Worm (Caenorhabditis elegans) whole organism, L1 larva: ENCODE results near the gene nhr-91.

Experiments used
- C04F5.9 ChIP-seq: sonication (generic microtip); optimal IDR thresholded peaks from 2 replicates; lab custom pipeline; 2016; ENCODE audit warnings: missing genetic modification characterization, missing compliant biosample characterization
- C16A3.4 ChIP-seq: fragments of 150-350 bp; optimal IDR thresholded peaks from 2 replicates; lab custom pipeline; 2014; ENCODE audit warnings: missing biosample characterization, missing genetic modification characterization
- C34B4.2 ChIP-seq: sonication (generic microtip); optimal IDR thresholded peaks from 2 replicates; lab custom pipeline; 2017; ENCODE audit warnings: mild to moderate bottlenecking, missing genetic modification characterization, missing compliant biosample characterization
- Y116A8C.19 ChIP-seq: sonication (generic microtip); optimal IDR thresholded peaks from 2 replicates; lab custom pipeline; 2016; ENCODE audit warnings: missing compliant biosample characterization, missing genetic modification characterization, borderline replicate concordance
- blmp-1 ChIP-seq: fragments of 150-350 bp; optimal IDR thresholded peaks from 2 replicates; lab custom pipeline; 2014; ENCODE audit warnings: missing biosample characterization, missing genetic modification characterization
- ceh-63 ChIP-seq: fragments of 200-800 bp; sonication (Bioruptor generic); optimal IDR thresholded peaks from 2 replicates; lab custom pipeline; 2018; ENCODE audit warnings: mild to moderate bottlenecking, missing genetic modification characterization, missing compliant biosample characterization
- ceh-8 ChIP-seq: fragments of 200-800 bp; sonication (Bioruptor generic); optimal IDR thresholded peaks from 2 replicates; lab custom pipeline; 2018; ENCODE audit warnings: mild to moderate bottlenecking, missing genetic modification characterization, moderate library complexity, missing compliant biosample characterization
- ceh-82 ChIP-seq, 3 experiments: fragments of 150-350 bp in 1 of 3; sonication (generic microtip) in 2 of 3; optimal IDR thresholded peaks; 2 replicates each; lab custom pipeline; 2014 to 2017; ENCODE audit warnings: missing biosample characterization in 3 of 3, missing genetic modification characterization in 3 of 3
- ceh-88 ChIP-seq: fragments of 200-800 bp; sonication (Bioruptor generic); IDR thresholded peaks from 2 replicates; pipeline ENCODE4 v1.3.6; 2022; ENCODE audit warnings: missing genetic modification characterization, missing compliant biosample characterization
- ces-1 ChIP-seq: fragments of 150-350 bp; optimal IDR thresholded peaks from 2 replicates; lab custom pipeline; 2014; ENCODE audit warnings: missing biosample characterization, missing genetic modification reagents, missing genetic modification characterization
- dsc-1 ChIP-seq: sonication (generic microtip); optimal IDR thresholded peaks from 2 replicates; lab custom pipeline; 2016; ENCODE audit warnings: mild to moderate bottlenecking, missing genetic modification characterization, missing compliant biosample characterization
- efl-3 ChIP-seq: fragments of 200-800 bp; sonication (Bioruptor generic); optimal IDR thresholded peaks from 2 replicates; lab custom pipeline; 2018; ENCODE audit warnings: mild to moderate bottlenecking, missing genetic modification characterization, missing compliant biosample characterization
- egl-13 ChIP-seq: sonication (generic microtip); optimal IDR thresholded peaks from 2 replicates; lab custom pipeline; 2016; ENCODE audit warnings: missing genotype, missing genetic modification reagents, missing genetic modification characterization, missing compliant biosample characterization
- egl-27 ChIP-seq, 2 experiments: fragments of 150-350 bp in 1 of 2; sonication (generic microtip); optimal IDR thresholded peaks; 3 replicates each; lab custom pipeline; 2017 to 2018; ENCODE audit warnings: missing biosample characterization in 2 of 2, missing genetic modification characterization in 2 of 2, missing genetic modification reagents in 2 of 2
- elt-3 ChIP-seq, 6 experiments: fragments of 150-350 bp in 1 of 6; sonication (generic microtip); optimal IDR thresholded peaks; 2 replicates each; lab custom pipeline; 2017 to 2018; ENCODE audit warnings: missing biosample characterization in 6 of 6, missing genetic modification characterization in 6 of 6, inconsistent platforms in 1 of 6
- ets-5 ChIP-seq: fragments of 200-800 bp; sonication (Bioruptor generic); IDR thresholded peaks from 2 replicates; pipeline ENCODE4 v1.3.6; 2022; ENCODE audit warnings: missing genetic modification characterization, missing compliant biosample characterization
- fkh-8 ChIP-seq: sonication (generic microtip); optimal IDR thresholded peaks from 2 replicates; lab custom pipeline; 2016; ENCODE audit warnings: mild to moderate bottlenecking, missing genetic modification characterization, missing compliant biosample characterization
- grh-1 ChIP-seq: fragments of 200-800 bp; sonication (Bioruptor generic); IDR thresholded peaks from 2 replicates; pipeline ENCODE4 v1.3.6; 2022; ENCODE audit warnings: missing genetic modification reagents, missing genetic modification characterization, missing compliant biosample characterization
- hlh-17 ChIP-seq: fragments of 200-800 bp; sonication (Bioruptor generic); optimal IDR thresholded peaks from 2 replicates; lab custom pipeline; 2018; ENCODE audit warnings: missing genetic modification characterization, mild to moderate bottlenecking, missing compliant biosample characterization, moderate library complexity, borderline replicate concordance
- hlh-4 ChIP-seq: sonication (generic microtip); optimal IDR thresholded peaks from 2 replicates; lab custom pipeline; 2016; ENCODE audit warnings: mild to moderate bottlenecking, missing genetic modification characterization, missing compliant biosample characterization
- irx-1 ChIP-seq: sonication (generic microtip); optimal IDR thresholded peaks from 2 replicates; lab custom pipeline; 2016; ENCODE audit warnings: missing genetic modification characterization, missing compliant biosample characterization
- isw-1 ChIP-seq: fragments of 200-800 bp; sonication (Bioruptor generic); IDR thresholded peaks from 2 replicates; pipeline ENCODE4 v1.3.6; 2022; ENCODE audit warnings: missing genetic modification characterization, missing compliant biosample characterization
- jun-1 ChIP-seq: fragments of 150-350 bp; optimal IDR thresholded peaks from 2 replicates; lab custom pipeline; 2014; ENCODE audit warnings: missing biosample characterization, missing genetic modification reagents, missing genetic modification characterization
- lin-14 ChIP-seq: fragments of 200-800 bp; sonication (Bioruptor generic); optimal IDR thresholded peaks from 2 replicates; lab custom pipeline; 2018; ENCODE audit warnings: mild to moderate bottlenecking, missing genetic modification characterization, moderate library complexity, missing compliant biosample characterization
- lin-15B ChIP-seq: fragments of 150-350 bp; sonication (generic microtip); optimal IDR thresholded peaks from 3 replicates; lab custom pipeline; 2014; ENCODE audit warnings: missing biosample characterization, missing genetic modification characterization
- lin-35 ChIP-seq, 2 experiments: fragments of 150-350 bp; optimal IDR thresholded peaks; 2 replicates each; lab custom pipeline; 2014; ENCODE audit warnings: missing biosample characterization in 2 of 2, missing genetic modification characterization in 2 of 2, missing genetic modification reagents in 2 of 2
- lin-39 ChIP-seq: fragments of 150-350 bp; optimal IDR thresholded peaks from 2 replicates; lab custom pipeline; 2014; ENCODE audit warnings: missing biosample characterization, missing genetic modification reagents, missing genetic modification characterization
- lsy-2 ChIP-seq, 2 experiments: fragments of 150-350 bp; optimal IDR thresholded peaks; 2 replicates each; lab custom pipeline; 2014; ENCODE audit warnings: missing biosample characterization in 2 of 2, missing genetic modification characterization in 2 of 2
- nhr-237 ChIP-seq: fragments of 150-350 bp; optimal IDR thresholded peaks from 2 replicates; lab custom pipeline; 2014; ENCODE audit warnings: missing biosample characterization, missing genetic modification characterization
- nhr-28 ChIP-seq: fragments of 150-350 bp; optimal IDR thresholded peaks from 2 replicates; lab custom pipeline; 2014; ENCODE audit warnings: missing biosample characterization, missing genetic modification characterization
- nhr-47 ChIP-seq: sonication (generic microtip); optimal IDR thresholded peaks from 2 replicates; lab custom pipeline; 2016; ENCODE audit warnings: mild to moderate bottlenecking, missing genetic modification characterization, moderate library complexity, missing compliant biosample characterization
- nhr-85 ChIP-seq: sonication (generic microtip); peaks from one replicate; lab custom pipeline; 2016; ENCODE audit warnings: missing genetic modification characterization, inconsistent platforms, missing compliant biosample characterization
- nhr-90 ChIP-seq: sonication (generic microtip); optimal IDR thresholded peaks from 2 replicates; lab custom pipeline; 2016; ENCODE audit warnings: mild to moderate bottlenecking, missing genetic modification characterization, missing compliant biosample characterization; ENCODE audit not compliant: poor library complexity
- pag-3 ChIP-seq: sonication (generic microtip); optimal IDR thresholded peaks from 2 replicates; lab custom pipeline; 2017; ENCODE audit warnings: missing genetic modification characterization, mild to moderate bottlenecking, missing compliant biosample characterization, antibody characterized with exemption, borderline replicate concordance; ENCODE audit not compliant: insufficient read depth
- pax-3 ChIP-seq: fragments of 200-800 bp; sonication (Bioruptor generic); optimal IDR thresholded peaks from 2 replicates; lab custom pipeline; 2018; ENCODE audit warnings: mild to moderate bottlenecking, missing genetic modification characterization, moderate library complexity, missing compliant biosample characterization
- pqm-1 ChIP-seq: sonication (generic microtip); optimal IDR thresholded peaks from 3 replicates; lab custom pipeline; 2017; ENCODE audit warnings: missing biosample characterization, missing genetic modification characterization
- rnt-1 ChIP-seq: sonication (generic microtip); optimal IDR thresholded peaks from 2 replicates; lab custom pipeline; 2016; ENCODE audit warnings: mild to moderate bottlenecking, missing genetic modification characterization, moderate library complexity, missing compliant biosample characterization
- snpc-4 ChIP-seq: fragments of 150-350 bp; optimal IDR thresholded peaks from 2 replicates; lab custom pipeline; 2014; ENCODE audit warnings: missing biosample characterization, missing genetic modification characterization
- sptf-1 ChIP-seq: fragments of 150-350 bp; optimal IDR thresholded peaks from 2 replicates; lab custom pipeline; 2014; ENCODE audit warnings: missing biosample characterization, missing genetic modification characterization
- swsn-7 ChIP-seq: sonication (generic microtip); optimal IDR thresholded peaks from 2 replicates; lab custom pipeline; 2016; ENCODE audit warnings: missing genetic modification characterization, missing compliant biosample characterization
- tbx-2 ChIP-seq: sonication (generic microtip); optimal IDR thresholded peaks from 2 replicates; lab custom pipeline; 2016; ENCODE audit warnings: missing genetic modification characterization, missing compliant biosample characterization
- tlp-1 ChIP-seq: fragments of 150-350 bp; optimal IDR thresholded peaks from 2 replicates; lab custom pipeline; 2014; ENCODE audit warnings: missing biosample characterization, missing genetic modification characterization
- unc-130 ChIP-seq: fragments of 150-350 bp; optimal IDR thresholded peaks from 2 replicates; lab custom pipeline; 2017; ENCODE audit warnings: missing biosample characterization, missing genetic modification characterization, inconsistent platforms
- unc-30 ChIP-seq: sonication (generic microtip); optimal IDR thresholded peaks from 2 replicates; lab custom pipeline; 2017; ENCODE audit warnings: missing biosample characterization, missing genetic modification characterization
- unc-62 ChIP-seq: fragments of 150-350 bp; optimal IDR thresholded peaks from 2 replicates; lab custom pipeline; 2014; ENCODE audit warnings: missing biosample characterization, missing genetic modification reagents, missing genetic modification characterization
- unc-98 ChIP-seq: fragments of 200-800 bp; sonication (Bioruptor generic); IDR thresholded peaks from 2 replicates; pipeline ENCODE4 v1.3.6; 2022; ENCODE audit warnings: missing genetic modification characterization, missing compliant biosample characterization
- vab-15 ChIP-seq: sonication (generic microtip); optimal IDR thresholded peaks from 2 replicates; lab custom pipeline; 2017; ENCODE audit warnings: missing genotype, mild to moderate bottlenecking, missing genetic modification characterization, missing compliant biosample characterization
- xbp-1 ChIP-seq: sonication (generic microtip); optimal IDR thresholded peaks from 2 replicates; lab custom pipeline; 2016; ENCODE audit warnings: missing genetic modification characterization, missing compliant biosample characterization
- zip-4 ChIP-seq: fragments of 200-800 bp; sonication (Bioruptor generic); optimal IDR thresholded peaks from 2 replicates; lab custom pipeline; 2018; ENCODE audit warnings: mild to moderate bottlenecking, missing genetic modification characterization, moderate library complexity, missing compliant biosample characterization

nhr-91 gene

ce11 chrX:15309138-15309537 lies at the start of gene nhr-91:
nhr-91 (plus strand) TSS chrX:15309369.
- no peak for TF ChIP-seq ceh-82 (tag; optimal IDR thresholded peaks at IDR 0.05; lab: Kevin White, UChicago)

ce11 chrX:15259947-15260687 lies 49.1 kb upstream of the nhr-91 start, which contains the start of gene F46F2.3:
F46F2.3 (minus strand) TSS chrX:15260287.
- TF ChIP-seq nhr-90 (tag; lab: Kevin White, UChicago) (peak; percentile 50), ceh-8 (GFP tag; lab: Kevin White, UChicago) (no peak), ceh-88 (no peak), irx-1 (no peak), lsy-2 (tag; optimal IDR thresholded peaks at IDR 0.05; lab: Kevin White, UChicago) (no peak), egl-27 (tag; optimal IDR thresholded peaks at IDR 0.05; lab: Kevin White, UChicago) (peak in 1 of 2 experiments; percentile 18), ets-5 (no peak), rnt-1 (no peak), efl-3 (no peak), elt-3 (tag; optimal IDR thresholded peaks at IDR 0.05; lab: Kevin White, UChicago) (peak in 1 of 6 experiments; percentile 31), fkh-8 (no peak), snpc-4 (tag; lab: Kevin White, UChicago) (no peak), nhr-237 (tag; lab: Kevin White, UChicago) (no peak), xbp-1 (tag; lab: Kevin White, UChicago) (no peak), dsc-1 (no peak), vab-15 (tag; lab: Kevin White, UChicago) (no peak), lin-14 (GFP tag; lab: Kevin White, UChicago) (peak; percentile 79), unc-62 (no peak), ceh-63 (GFP tag; lab: Kevin White, UChicago) (no peak), hlh-17 (GFP tag; lab: Kevin White, UChicago) (no peak), Y116A8C.19 (tag; lab: Kevin White, UChicago) (no peak), isw-1 (GFP tag; lab: Robert Waterston, UW) (no peak), unc-30 (tag; lab: Kevin White, UChicago) (no peak), ceh-82 (tag; optimal IDR thresholded peaks at IDR 0.05; lab: Kevin White, UChicago) (no peak), lin-35 (GFP tag; optimal IDR thresholded peaks at IDR 0.05; lab: Kevin White, UChicago) (no peak), jun-1 (tag; lab: Kevin White, UChicago) (no peak), lin-15B (tag; lab: Kevin White, UChicago) (no peak), nhr-28 (tag; lab: Kevin White, UChicago) (no peak), swsn-7 (no peak), zip-4 (no peak), nhr-47 (tag; lab: Kevin White, UChicago) (no peak), C04F5.9 (tag; lab: Kevin White, UChicago) (no peak), grh-1 (GFP tag; lab: Robert Waterston, UW) (0 out of 2 replicates have a peak, but pooled peaks have one; percentile 6), pag-3 (no peak), tlp-1 (tag; lab: Kevin White, UChicago) (no peak), C16A3.4 (no peak), hlh-4 (tag; lab: Kevin White, UChicago) (no peak), tbx-2 (tag; lab: Kevin White, UChicago) (no peak), egl-13 (tag; lab: Kevin White, UChicago) (no peak), nhr-85 (tag; lab: Kevin White, UChicago) (peak; percentile 94), pax-3 (tag; lab: Kevin White, UChicago) (no peak), C34B4.2 (no peak), sptf-1 (tag; lab: Kevin White, UChicago) (no peak), unc-98 (no peak), pqm-1 (tag; lab: Kevin White, UChicago) (no peak), unc-130 (no peak), lin-39 (tag; lab: Kevin White, UChicago) (no peak), blmp-1 (tag; lab: Kevin White, UChicago) (peak; percentile 27), ces-1 (GFP tag; lab: Kevin White, UChicago) (no peak)
